Worm (Caenorhabditis elegans) whole organism, early embryonic: Measurements from ENCODE around the gene F32D1.8.

Experiments used
- B0310.2 ChIP-seq: sonication (generic microtip); optimal IDR thresholded peaks from 2 replicates; lab custom pipeline; 2016; ENCODE audit warnings: mild to moderate bottlenecking, missing genetic modification characterization, missing compliant biosample characterization
- F13C5.2 ChIP-seq: sonication (generic microtip); optimal IDR thresholded peaks from 2 replicates; lab custom pipeline; 2017; ENCODE audit warnings: mild to moderate bottlenecking, missing genetic modification characterization, inconsistent platforms, missing compliant biosample characterization
- aly-1 ChIP-seq: sonication (generic microtip); optimal IDR thresholded peaks from 2 replicates; lab custom pipeline; 2016; ENCODE audit warnings: missing genetic modification characterization, missing compliant biosample characterization
- ama-1 ChIP-seq: fragments of 150-350 bp; optimal IDR thresholded peaks from 2 replicates; lab custom pipeline; 2014
- ceh-13 ChIP-seq: fragments of 200-800 bp; sonication (Bioruptor generic); optimal IDR thresholded peaks from 2 replicates; lab custom pipeline; 2018; ENCODE audit warnings: mild to moderate bottlenecking, missing genetic modification characterization, missing compliant biosample characterization
- ceh-36 ChIP-seq: sonication (generic microtip); optimal IDR thresholded peaks from 2 replicates; lab custom pipeline; 2016; ENCODE audit warnings: missing genetic modification characterization, inconsistent platforms, missing compliant biosample characterization
- ets-7 ChIP-seq: sonication (generic microtip); optimal IDR thresholded peaks from 2 replicates; lab custom pipeline; 2016; ENCODE audit warnings: missing genotype, missing genetic modification characterization, missing compliant biosample characterization
- flt-1 ChIP-seq: fragments of 200-800 bp; sonication (Bioruptor generic); IDR thresholded peaks from 2 replicates; pipeline ENCODE4 v1.3.6; 2022; ENCODE audit warnings: missing genetic modification characterization, missing compliant biosample characterization
- hmbx-1 ChIP-seq: sonication (generic microtip); optimal IDR thresholded peaks from 2 replicates; lab custom pipeline; 2016; ENCODE audit warnings: mild to moderate bottlenecking, missing genetic modification characterization, missing compliant biosample characterization
- hmg-4 ChIP-seq: fragments of 200-800 bp; sonication (Bioruptor generic); optimal IDR thresholded peaks from 2 replicates; lab custom pipeline; 2018; ENCODE audit warnings: mild to moderate bottlenecking, missing genetic modification characterization, missing compliant biosample characterization
- hnd-1 ChIP-seq: sonication (generic microtip); optimal IDR thresholded peaks from 2 replicates; lab custom pipeline; 2016; ENCODE audit warnings: missing genetic modification characterization, missing compliant biosample characterization
- pes-1 ChIP-seq: fragments of 200-800 bp; sonication (Bioruptor generic); IDR thresholded peaks from 2 replicates; pipeline ENCODE4 v1.3.6; 2022; ENCODE audit warnings: missing genetic modification reagents, missing genetic modification characterization, missing compliant biosample characterization
- scrt-1 ChIP-seq: fragments of 200-800 bp; sonication (Bioruptor generic); IDR thresholded peaks from 2 replicates; pipeline ENCODE4 v1.3.6; 2022; ENCODE audit warnings: missing genetic modification characterization, missing compliant biosample characterization
- sea-1 ChIP-seq: fragments of 200-800 bp; sonication (Bioruptor generic); conservative IDR thresholded peaks from 2 replicates; pipeline ENCODE4 v1.3.6; 2022; ENCODE audit warnings: missing genetic modification characterization, missing compliant biosample characterization
- tbx-11 ChIP-seq: fragments of 200-800 bp; sonication (Bioruptor generic); IDR thresholded peaks from 2 replicates; pipeline ENCODE4 v1.3.6; 2022; ENCODE audit warnings: missing genetic modification characterization, missing compliant biosample characterization
- tbx-37 ChIP-seq: fragments of 200-800 bp; sonication (Bioruptor generic); conservative IDR thresholded peaks from 2 replicates; pipeline ENCODE4 v1.3.6; 2022; ENCODE audit warnings: missing genetic modification reagents, missing genetic modification characterization, missing compliant biosample characterization
- tra-4 ChIP-seq: sonication (generic microtip); optimal IDR thresholded peaks from 2 replicates; lab custom pipeline; 2017; ENCODE audit warnings: missing genetic modification characterization, missing compliant biosample characterization

The F32D1.8 gene

ce11 chrV:4366440-4366839 is 11.1 kb downstream of the F32D1.8 start, which contains the start of gene F32D1.11:
Gene F32D1.11 (minus strand): TSS chrV:4366540.
- TF ChIP-seq aly-1 (no peak), tbx-37 (GFP tag; lab: Robert Waterston, UW) (no peak), B0310.2 (tag; lab: Kevin White, UChicago) (no peak), hnd-1 (tag; lab: Kevin White, UChicago) (no peak), ama-1 (lab: Kevin White, UChicago) (no peak), hmg-4 (no peak), hmbx-1 (tag; lab: Kevin White, UChicago) (no peak), tbx-11 (no peak), pes-1 (GFP tag; lab: Robert Waterston, UW) (no peak), ceh-36 (tag; lab: Kevin White, UChicago) (no peak), flt-1 (GFP tag; lab: Robert Waterston, UW) (no peak), sea-1 (GFP tag; lab: Robert Waterston, UW) (no peak)

DNA sequence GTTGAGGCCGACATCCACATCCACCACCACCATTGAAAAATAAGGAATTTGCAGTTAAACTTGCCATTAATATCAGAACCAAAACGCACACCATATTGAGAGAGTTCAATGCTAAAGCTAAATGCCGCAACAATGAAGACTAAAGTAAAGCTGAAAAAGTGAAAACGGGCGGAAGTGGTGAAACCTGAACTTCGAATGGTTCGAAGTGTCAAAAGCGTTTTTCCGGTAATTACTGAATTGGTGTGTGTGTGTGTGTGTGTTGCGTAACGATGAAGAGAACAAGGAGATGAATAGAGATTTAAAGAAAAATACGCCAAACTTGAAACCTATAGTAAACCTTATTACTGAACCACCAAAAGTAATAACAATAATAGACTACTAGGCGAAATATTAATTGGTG is 13.0 kb downstream of the F32D1.8 start, which contains the start of gene grl-13:
grl-13 (minus strand) TSS at position 101 of the 400 bp plus-strand sequence.
- TF ChIP-seq F13C5.2: no peak
- no peak for TF ChIP-seq tra-4
- no peak for TF ChIP-seq ceh-36 (tag; lab: Kevin White, UChicago)
- no peak for TF ChIP-seq tbx-37 (GFP tag; lab: Robert Waterston, UW)
- TF ChIP-seq sea-1 (GFP tag; lab: Robert Waterston, UW): no peak
- no peak for TF ChIP-seq hmg-4
- TF ChIP-seq pes-1 (GFP tag; lab: Robert Waterston, UW): no peak
- TF ChIP-seq flt-1 (GFP tag; lab: Robert Waterston, UW): no peak
- no peak for TF ChIP-seq B0310.2 (tag; lab: Kevin White, UChicago)
- TF ChIP-seq tbx-11: no peak
- no peak for TF ChIP-seq scrt-1 (GFP tag; lab: Robert Waterston, UW)
- TF ChIP-seq ceh-13 (GFP tag; lab: Kevin White, UChicago): no peak
- TF ChIP-seq hnd-1 (tag; lab: Kevin White, UChicago): no peak
- no peak for TF ChIP-seq ets-7

DNA sequence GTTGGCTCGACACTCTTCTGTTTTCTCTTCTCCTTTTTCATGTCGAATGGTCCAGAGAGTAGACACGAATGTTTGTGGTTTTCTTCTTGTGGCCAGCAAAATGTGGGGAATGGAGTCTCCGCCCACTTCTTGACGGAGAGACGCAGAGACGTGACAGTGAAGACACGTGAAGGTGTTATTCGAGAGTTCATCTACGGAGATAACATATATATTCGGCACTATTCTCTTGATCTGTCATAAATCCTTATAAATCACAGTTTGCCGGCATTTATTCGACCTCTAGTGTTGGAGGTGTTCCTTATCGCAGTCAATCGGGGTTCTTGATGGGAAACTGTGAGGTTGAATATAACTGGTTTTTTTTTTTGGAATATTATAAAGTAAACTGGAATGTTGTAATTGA is 16.0 kb downstream of the F32D1.8 start, which contains the start of gene F32D1.3:
F32D1.3 (minus strand) TSS at position 65 of the 400 bp plus-strand sequence.
- TF ChIP-seq scrt-1 (GFP tag; lab: Robert Waterston, UW) (no peak), ceh-13 (GFP tag; lab: Kevin White, UChicago) (no peak), ama-1 (lab: Kevin White, UChicago) (no peak), pes-1 (GFP tag; lab: Robert Waterston, UW) (no peak), F13C5.2 (no peak), hmbx-1 (tag; lab: Kevin White, UChicago) (no peak), tra-4 (no peak), flt-1 (GFP tag; lab: Robert Waterston, UW) (no peak), hmg-4 (no peak), ets-7 (no peak), aly-1 (no peak), sea-1 (GFP tag; lab: Robert Waterston, UW) (no peak)

DNA sequence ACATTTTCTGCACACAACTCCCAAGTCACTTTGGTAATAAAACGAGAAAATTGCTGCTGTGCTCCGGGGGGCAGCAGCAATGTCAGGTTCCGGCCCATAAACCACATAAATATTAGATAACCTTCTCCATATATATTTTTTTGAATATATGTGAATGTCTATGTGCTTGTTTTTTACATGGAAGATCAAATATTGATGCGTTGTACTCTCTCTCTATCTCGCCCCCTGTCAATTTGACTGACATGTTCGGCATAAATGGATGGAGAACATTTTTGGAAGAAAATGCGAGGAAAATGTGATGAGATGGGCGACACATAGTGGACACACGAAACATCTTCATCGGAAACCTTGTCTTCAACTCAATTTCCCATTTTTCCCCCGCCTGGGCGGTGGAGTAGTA is 17.5 kb downstream of the F32D1.8 start:
- TF ChIP-seq tbx-37 (GFP tag; lab: Robert Waterston, UW) (no peak), hnd-1 (tag; lab: Kevin White, UChicago) (no peak), scrt-1 (GFP tag; lab: Robert Waterston, UW) (no peak), F13C5.2 (no peak), ceh-13 (GFP tag; lab: Kevin White, UChicago) (no peak), hmbx-1 (tag; lab: Kevin White, UChicago) (no peak), pes-1 (GFP tag; lab: Robert Waterston, UW) (no peak), hmg-4 (no peak), sea-1 (GFP tag; lab: Robert Waterston, UW) (no peak), flt-1 (GFP tag; lab: Robert Waterston, UW) (no peak), B0310.2 (tag; lab: Kevin White, UChicago) (no peak)

ce11 chrV:4359127-4359526 is 18.4 kb downstream of the F32D1.8 start:
- TF ChIP-seq F13C5.2 (no peak), ceh-13 (GFP tag; lab: Kevin White, UChicago) (no peak), B0310.2 (tag; lab: Kevin White, UChicago) (no peak), aly-1 (no peak), ceh-36 (tag; lab: Kevin White, UChicago) (no peak), tra-4 (no peak), ama-1 (lab: Kevin White, UChicago) (no peak), scrt-1 (GFP tag; lab: Robert Waterston, UW) (no peak), hnd-1 (tag; lab: Kevin White, UChicago) (no peak), sea-1 (GFP tag; lab: Robert Waterston, UW) (no peak), ets-7 (no peak)

DNA sequence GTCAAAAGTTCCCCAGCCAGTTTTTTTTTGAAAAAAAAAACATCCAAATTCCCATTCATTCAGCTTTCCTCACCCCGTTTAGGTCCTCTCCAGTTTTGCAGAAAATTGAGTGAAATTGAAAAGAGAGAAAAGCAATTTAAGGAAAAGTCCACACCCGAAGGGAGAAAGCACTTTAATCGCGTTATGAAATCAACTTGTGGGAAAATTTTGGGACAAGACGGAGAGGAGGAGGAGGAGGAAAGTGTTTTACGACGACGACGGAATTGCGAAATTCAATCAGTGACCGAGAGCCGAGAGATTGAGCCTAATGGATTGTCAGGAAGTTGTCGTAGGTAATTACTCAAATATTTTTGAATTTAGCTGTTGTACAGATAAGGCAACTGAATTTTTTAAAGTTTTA is 20.2 kb downstream of the F32D1.8 start:
- TF ChIP-seq hmg-4 (no peak), F13C5.2 (no peak), tra-4 (no peak), tbx-37 (GFP tag; lab: Robert Waterston, UW) (no peak), ceh-36 (tag; lab: Kevin White, UChicago) (no peak), scrt-1 (GFP tag; lab: Robert Waterston, UW) (no peak), tbx-11 (no peak), ceh-13 (GFP tag; lab: Kevin White, UChicago) (no peak), B0310.2 (tag; lab: Kevin White, UChicago) (no peak), ets-7 (no peak), sea-1 (GFP tag; lab: Robert Waterston, UW) (no peak), hmbx-1 (tag; lab: Kevin White, UChicago) (no peak), ama-1 (lab: Kevin White, UChicago) (no peak), flt-1 (GFP tag; lab: Robert Waterston, UW) (no peak), hnd-1 (tag; lab: Kevin White, UChicago) (no peak), aly-1 (no peak), pes-1 (GFP tag; lab: Robert Waterston, UW) (no peak)

DNA sequence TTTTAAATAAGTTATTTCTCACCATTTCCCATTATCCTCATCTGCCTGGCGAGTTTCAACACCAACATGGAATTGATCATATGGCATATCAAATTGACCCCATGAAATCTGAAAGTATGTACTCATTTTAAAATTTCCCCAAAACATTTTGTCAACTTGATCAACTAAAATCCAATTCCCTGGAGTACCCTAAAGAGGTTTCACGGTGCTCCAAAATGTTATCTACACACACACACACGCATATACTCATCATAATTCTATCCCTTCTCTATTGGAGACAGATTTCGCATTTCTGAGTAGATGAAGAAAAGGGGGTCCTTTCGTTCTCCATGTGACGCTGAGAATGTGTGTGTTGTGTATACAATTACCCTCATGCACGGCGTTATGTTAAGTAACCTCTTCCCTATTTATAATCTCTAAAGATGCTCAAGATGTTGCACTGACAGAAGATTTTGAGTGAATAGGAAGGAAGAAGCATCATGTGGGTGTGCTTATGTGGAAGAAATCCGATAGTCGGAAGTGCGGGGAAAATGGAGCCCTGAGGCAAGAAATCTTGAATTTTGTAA is 21.4 kb downstream of the F32D1.8 start:
- TF ChIP-seq flt-1 (GFP tag; lab: Robert Waterston, UW) (no peak), tbx-37 (GFP tag; lab: Robert Waterston, UW) (no peak), F13C5.2 (no peak), B0310.2 (tag; lab: Kevin White, UChicago) (no peak), ceh-36 (tag; lab: Kevin White, UChicago) (no peak), sea-1 (GFP tag; lab: Robert Waterston, UW) (no peak), pes-1 (GFP tag; lab: Robert Waterston, UW) (no peak), tra-4 (no peak), scrt-1 (GFP tag; lab: Robert Waterston, UW) (no peak), hnd-1 (tag; lab: Kevin White, UChicago) (no peak), aly-1 (no peak), tbx-11 (no peak), hmbx-1 (tag; lab: Kevin White, UChicago) (no peak), ets-7 (no peak), hmg-4 (no peak)
